Fruit fly (Drosophila melanogaster): Measurements from ENCODE around the gene Sfxn1-3.

Gene Sfxn1-3

DNA sequence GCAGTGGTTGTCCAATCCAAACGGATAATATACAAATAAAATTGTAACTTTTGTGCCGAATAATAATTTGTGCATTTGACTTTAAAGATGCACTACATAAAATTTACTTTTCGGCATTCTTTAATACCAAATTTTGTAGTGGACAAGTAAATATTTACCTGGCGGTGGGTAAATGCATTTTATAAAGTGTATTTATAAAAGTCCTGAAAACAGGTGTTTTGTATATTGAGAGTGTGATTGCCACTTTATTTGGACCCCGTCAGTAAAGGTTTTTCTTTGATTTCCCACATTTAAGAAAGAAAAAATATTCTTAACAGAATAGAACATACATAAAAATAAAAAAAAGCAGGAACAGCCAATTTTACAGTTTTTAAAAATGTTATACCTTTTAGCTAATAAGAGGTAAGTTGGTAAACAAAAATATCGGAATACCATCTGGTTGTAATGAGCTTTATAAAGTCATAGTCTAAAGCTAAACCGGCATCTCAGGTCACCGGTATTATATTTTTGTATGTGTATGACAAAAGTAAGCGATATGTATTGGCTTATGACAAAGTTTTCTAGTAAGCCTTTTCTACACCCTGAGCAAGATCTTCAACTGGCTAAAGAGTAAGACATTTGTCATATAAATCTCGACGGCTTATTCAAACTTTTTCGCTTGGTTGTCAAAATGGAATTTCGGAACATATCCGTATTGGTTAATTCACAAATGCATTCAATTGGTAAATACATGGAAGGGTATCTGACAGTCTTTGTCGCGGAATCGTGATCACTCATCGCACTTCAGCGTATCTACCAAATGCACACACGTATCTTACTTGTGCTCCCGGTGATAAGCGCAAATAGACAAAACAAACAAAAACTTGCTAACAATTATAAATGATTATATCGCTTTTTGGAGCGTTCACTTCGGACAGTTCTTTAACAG lies 16.5 kb downstream of the Sfxn1-3 start:
- TF ChIP-seq D1 (tag; optimal IDR thresholded peaks at IDR 0.05) (peak; percentile 70), CG10348 (GFP tag; IDR thresholded peaks at IDR 0.05) (peak; percentile 84), CG4496 (GFP tag; IDR thresholded peaks at IDR 0.05) (peak; percentile 97), Ets98B (GFP tag; IDR thresholded peaks at IDR 0.05) (peak; percentile 97), CG8301 (tag; optimal IDR thresholded peaks at IDR 0.05) (peak; percentile 97), CG32121 (GFP tag; IDR thresholded peaks at IDR 0.05) (peak; percentile 95), CG34367 (tag; optimal IDR thresholded peaks at IDR 0.05) (peak; percentile 85), Snoo (tag; optimal IDR thresholded peaks at IDR 0.05) (peak; percentile 88), rn (GFP tag; IDR thresholded peaks at IDR 0.05) (peak; percentile 89), CG14655 (GFP tag; optimal IDR thresholded peaks at IDR 0.05) (peak; percentile 94), EcR (GFP tag; optimal IDR thresholded peaks at IDR 0.05) (peak; percentile 6), CG17806 (tag; optimal IDR thresholded peaks at IDR 0.05) (peak; percentile 88), CG13204 (GFP tag; optimal IDR thresholded peaks at IDR 0.05) (no peak), CG8159 (tag; optimal IDR thresholded peaks at IDR 0.05) (peak; percentile 87), fd96Ca (GFP tag; IDR thresholded peaks at IDR 0.05) (peak; percentile 97; the same call in 2 of the 3 replicates), Pif1A (GFP tag; optimal IDR thresholded peaks at IDR 0.05) (peak; percentile 94), CG9948 (tag; optimal IDR thresholded peaks at IDR 0.05) (peak; percentile 91), CG12605 (GFP tag; IDR thresholded peaks at IDR 0.05) (peak; percentile 94), Pif1B (GFP tag; optimal IDR thresholded peaks at IDR 0.05) (peak; percentile 97), CG15710 (tag; optimal IDR thresholded peaks at IDR 0.05) (peak; percentile 84), gl (tag; optimal IDR thresholded peaks at IDR 0.05) (peak; percentile 82)

- TF ChIP-seq Pif1B (GFP tag; optimal IDR thresholded peaks at IDR 0.05) (no peak), CG4496 (GFP tag; IDR thresholded peaks at IDR 0.05) (no peak), Ets98B (GFP tag; IDR thresholded peaks at IDR 0.05) (no peak), CG17806 (tag; optimal IDR thresholded peaks at IDR 0.05) (no peak), CG8159 (tag; optimal IDR thresholded peaks at IDR 0.05) (peak; percentile 5), CG9948 (tag; optimal IDR thresholded peaks at IDR 0.05) (no peak)
These were observed 19.1 kb downstream of the Sfxn1-3 start, which contains the start of gene CG9855 for dm6 chr3R:4397403-4398079. Gene CG9855, minus strand, starts transcription at chr3R:4397875.

dm6 chr3R:4399810-4400496 lies 21.6 kb downstream of the Sfxn1-3 start:
- peak; percentile 56 for TF ChIP-seq CG8159 (tag; optimal IDR thresholded peaks at IDR 0.05)
- peak; percentile 12 for TF ChIP-seq CG9948 (tag; optimal IDR thresholded peaks at IDR 0.05)
- TF ChIP-seq Pif1B (GFP tag; optimal IDR thresholded peaks at IDR 0.05), result no peak
- 0 out of 3 replicates have a peak, but pooled peaks have one; percentile 30 for TF ChIP-seq fd96Ca (GFP tag; IDR thresholded peaks at IDR 0.05)
- TF ChIP-seq CG17806 (tag; optimal IDR thresholded peaks at IDR 0.05), result no peak
- no peak; the same call in 1 of the 2 replicates for TF ChIP-seq Ets98B (GFP tag; IDR thresholded peaks at IDR 0.05)
- peak; percentile 25 for TF ChIP-seq CG15710 (tag; optimal IDR thresholded peaks at IDR 0.05)
- no peak for TF ChIP-seq rn (GFP tag; IDR thresholded peaks at IDR 0.05)

- TF ChIP-seq Ets98B (GFP tag; IDR thresholded peaks at IDR 0.05) (no peak), D1 (tag; optimal IDR thresholded peaks at IDR 0.05) (no peak), CG8159 (tag; optimal IDR thresholded peaks at IDR 0.05) (no peak), CG14655 (GFP tag; optimal IDR thresholded peaks at IDR 0.05) (no peak), fd96Ca (GFP tag; IDR thresholded peaks at IDR 0.05) (no peak), CG17806 (tag; optimal IDR thresholded peaks at IDR 0.05) (no peak), Snoo (tag; optimal IDR thresholded peaks at IDR 0.05) (no peak), CG8301 (tag; optimal IDR thresholded peaks at IDR 0.05) (no peak), rn (GFP tag; IDR thresholded peaks at IDR 0.05) (no peak), CG32121 (GFP tag; IDR thresholded peaks at IDR 0.05) (no peak), CG34367 (tag; optimal IDR thresholded peaks at IDR 0.05) (no peak), CG9948 (tag; optimal IDR thresholded peaks at IDR 0.05) (no peak), EcR (GFP tag; optimal IDR thresholded peaks at IDR 0.05) (no peak), CG4496 (GFP tag; IDR thresholded peaks at IDR 0.05) (no peak)
These were observed 22.1 kb downstream of the Sfxn1-3 start, which contains the start of gene CG14647 for dm6 chr3R:4400497-4400833. Gene CG14647, plus strand, starts transcription at chr3R:4400510.

- TF ChIP-seq CG34367 (tag; optimal IDR thresholded peaks at IDR 0.05), result no peak
- TF ChIP-seq Ets98B (GFP tag; IDR thresholded peaks at IDR 0.05), result no peak
- TF ChIP-seq EcR (GFP tag; optimal IDR thresholded peaks at IDR 0.05), result no peak
- no peak for TF ChIP-seq CG15710 (tag; optimal IDR thresholded peaks at IDR 0.05)
- no peak for TF ChIP-seq fd96Ca (GFP tag; IDR thresholded peaks at IDR 0.05)
- TF ChIP-seq rn (GFP tag; IDR thresholded peaks at IDR 0.05), result no peak
- TF ChIP-seq D1 (tag; optimal IDR thresholded peaks at IDR 0.05), result no peak
- no peak for TF ChIP-seq CG17806 (tag; optimal IDR thresholded peaks at IDR 0.05)
These were observed 23.7 kb downstream of the Sfxn1-3 start, which contains the start of gene CG9853 for dm6 chr3R:4401977-4402589. Gene CG9853, minus strand, starts transcription at chr3R:4402027.
